Fruit fly (Drosophila melanogaster): ENCODE measurements around the gene CG8838.

- no peak for TF ChIP-seq CG10321 (GFP tag; IDR thresholded peaks at IDR 0.05)
- TF ChIP-seq Xrp1 (GFP tag; IDR thresholded peaks at IDR 0.05): no peak
- no peak for TF ChIP-seq wor (GFP tag; IDR thresholded peaks at IDR 0.05)
- TF ChIP-seq NC2β (GFP tag; optimal IDR thresholded peaks at IDR 0.05): no peak
- no peak for TF ChIP-seq CG2120 (GFP tag; optimal IDR thresholded peaks at IDR 0.05)
Observed at dm6 chr2L:3327603-3328002, 29.8 kb upstream of the CG8838 start, which contains the start of gene CG33282.

All from whole organism, embryonic.